Worm (Caenorhabditis elegans) whole organism, midembryonic: ENCODE data around the gene col-169.

ENCODE experiments used
- T22C8.4 ChIP-seq: fragments of 200-800 bp; sonication (Bioruptor generic); IDR thresholded peaks from 2 replicates; pipeline ENCODE4 v1.3.6; 2022; ENCODE audit warnings: missing genetic modification characterization, missing compliant biosample characterization
- cog-1 ChIP-seq: sonication (generic microtip); optimal IDR thresholded peaks from 2 replicates; lab custom pipeline; 2016; ENCODE audit warnings: missing genetic modification characterization, missing compliant biosample characterization
- flt-1 ChIP-seq: fragments of 200-800 bp; sonication (Bioruptor generic); IDR thresholded peaks from 2 replicates; pipeline ENCODE4 v1.3.6; 2022; ENCODE audit warnings: missing genetic modification characterization, missing compliant biosample characterization
- klf-2 ChIP-seq: fragments of 200-800 bp; sonication (Bioruptor generic); conservative IDR thresholded peaks from 2 replicates; pipeline ENCODE4 v1.3.6; 2022; ENCODE audit warnings: missing genetic modification reagents, missing genetic modification characterization, missing compliant biosample characterization
- med-1 ChIP-seq: sonication (generic microtip); optimal IDR thresholded peaks from 2 replicates; lab custom pipeline; 2017; ENCODE audit warnings: missing genetic modification characterization, mild to moderate bottlenecking, missing compliant biosample characterization, antibody characterized with exemption, missing genetic modification reagents; ENCODE audit not compliant: insufficient read depth
- ref-1 ChIP-seq: fragments of 200-800 bp; sonication (Bioruptor generic); conservative IDR thresholded peaks from 2 replicates; pipeline ENCODE4 v1.3.6; 2022; ENCODE audit warnings: missing genetic modification reagents, missing genetic modification characterization, missing compliant biosample characterization
- tab-1 ChIP-seq: fragments of 200-800 bp; sonication (Bioruptor generic); IDR thresholded peaks from 2 replicates; pipeline ENCODE4 v1.3.6; 2022; ENCODE audit warnings: missing genetic modification characterization, missing compliant biosample characterization
- ztf-23 ChIP-seq: fragments of 200-800 bp; sonication (Bioruptor generic); IDR thresholded peaks from 2 replicates; pipeline ENCODE4 v1.3.6; 2022; ENCODE audit warnings: missing genetic modification reagents, missing genetic modification characterization, missing compliant biosample characterization
- ztf-29 ChIP-seq: fragments of 200-800 bp; sonication (Bioruptor generic); IDR thresholded peaks from 2 replicates; pipeline ENCODE4 v1.3.6; 2022; ENCODE audit warnings: missing genetic modification reagents, missing genetic modification characterization, missing compliant biosample characterization

DNA sequence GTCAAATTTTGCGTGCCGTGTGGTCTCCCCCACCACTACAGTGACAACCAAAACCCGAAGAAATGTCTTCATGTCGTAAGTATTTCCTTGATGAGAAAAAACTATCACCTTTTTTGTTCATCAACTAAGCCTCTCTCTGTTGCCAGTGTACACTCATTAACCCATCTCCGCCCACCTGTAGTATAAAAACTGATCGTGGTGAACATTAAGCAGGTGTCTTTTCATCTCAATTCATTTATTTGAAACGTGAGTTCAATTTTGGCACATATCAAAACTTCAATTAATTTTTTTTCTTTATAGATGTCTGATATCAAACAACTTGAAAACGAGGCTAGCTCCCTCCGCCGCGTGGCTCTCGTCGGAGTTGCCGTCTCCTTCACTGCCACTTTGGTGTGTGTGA, 2.4 kb downstream of the col-169 start, which contains the start of gene col-170:
- TF ChIP-seq klf-2 (GFP tag; lab: Robert Waterston, UW) (no peak), ztf-23 (no peak), med-1 (no peak), flt-1 (GFP tag; lab: Robert Waterston, UW) (no peak), ref-1 (no peak), tab-1 (GFP tag; lab: Robert Waterston, UW) (no peak), T22C8.4 (GFP tag; lab: Robert Waterston, UW) (no peak), ztf-29 (GFP tag; lab: Robert Waterston, UW) (no peak), cog-1 (tag; lab: Kevin White, UChicago) (no peak)
